Fruit fly (Drosophila melanogaster) whole organism, embryonic: ENCODE results near the gene Atg18b.

ENCODE experiments used
- CG11093 ChIP-seq: fragments of 200-800 bp; sonication (Bioruptor generic); IDR thresholded peaks from 3 replicates; pipeline ENCODE4 v1.3.6; 2022; ENCODE audit warnings: missing biosample characterization, missing genetic modification characterization
- CG13424 ChIP-seq: fragments of 200-800 bp; sonication (Bioruptor generic); optimal IDR thresholded peaks from 2 replicates; lab custom pipeline; 2019; ENCODE audit warnings: missing biosample characterization, mild to moderate bottlenecking, missing genetic modification characterization, moderate library complexity
- CG14441 ChIP-seq: fragments of 200-800 bp; sonication (Bioruptor generic); IDR thresholded peaks from 2 replicates; pipeline ENCODE4 v1.3.6; 2022; ENCODE audit warnings: missing biosample characterization, missing genetic modification characterization
- CG18476 ChIP-seq: fragments of 200-800 bp; sonication (Bioruptor generic); optimal IDR thresholded peaks from 2 replicates; lab custom pipeline; 2016; ENCODE audit warnings: missing biosample characterization, mild to moderate bottlenecking, missing genetic modification characterization
- CG43689 ChIP-seq: fragments of 200-800 bp; sonication (Bioruptor generic); IDR thresholded peaks from 2 replicates; pipeline ENCODE4 v1.3.6; 2022; ENCODE audit warnings: missing biosample characterization, missing genetic modification characterization
- CG9437 ChIP-seq: fragments of 200-800 bp; sonication (Bioruptor generic); optimal IDR thresholded peaks from 2 replicates; lab custom pipeline; 2018; ENCODE audit warnings: missing biosample characterization, mild to moderate bottlenecking, missing genetic modification characterization
- Ets65A ChIP-seq: fragments of 200-800 bp; sonication (Bioruptor generic); peaks from one replicate; lab custom pipeline; 2016; ENCODE audit warnings: missing biosample characterization, missing genetic modification characterization
- croc ChIP-seq: fragments of 200-800 bp; sonication (Bioruptor generic); conservative IDR thresholded peaks from 3 replicates; pipeline ENCODE4 v1.3.6; 2022; ENCODE audit warnings: missing biosample characterization, missing genetic modification characterization
- fru ChIP-seq: fragments of >200 bp; optimal IDR thresholded peaks from 2 replicates; lab custom pipeline; 2017
- nerfin-1 ChIP-seq: fragments of 200-800 bp; sonication (Bioruptor generic); optimal IDR thresholded peaks from 3 replicates; lab custom pipeline; 2019; ENCODE audit warnings: missing biosample characterization, mild to moderate bottlenecking, missing genetic modification characterization, moderate library complexity
- onecut ChIP-seq: fragments of 200-800 bp; sonication (Bioruptor generic); IDR thresholded peaks from 2 replicates; pipeline ENCODE4 v1.3.6; 2022; ENCODE audit warnings: missing biosample characterization, missing genetic modification characterization
- scrt ChIP-seq: fragments of 200-800 bp; sonication (Bioruptor generic); optimal IDR thresholded peaks from 2 replicates; lab custom pipeline; 2018; ENCODE audit warnings: missing biosample characterization, mild to moderate bottlenecking, missing genetic modification characterization, moderate library complexity
- unc-4 ChIP-seq: fragments of 200-800 bp; sonication (Bioruptor generic); IDR thresholded peaks from 2 replicates; pipeline ENCODE4 v1.3.6; 2022; ENCODE audit warnings: missing biosample characterization, missing genetic modification characterization; ENCODE audit not compliant: partially characterized antibody
- zen2 ChIP-seq: fragments of 200-800 bp; sonication (Bioruptor generic); IDR thresholded peaks from 3 replicates; pipeline ENCODE4 v1.3.6; 2022; ENCODE audit warnings: missing biosample characterization, missing genetic modification characterization; ENCODE audit not compliant: partially characterized antibody

dm6 chr2L:21200275-21200674 lies 20.1 kb downstream of the Atg18b start, which contains the start of gene CG31624:
- TF ChIP-seq Ets65A (GFP tag; lab: Kevin White, UChicago) = no peak
- no peak for TF ChIP-seq CG18476
- TF ChIP-seq nerfin-1 = no peak
- TF ChIP-seq CG9437 = no peak
- no peak for TF ChIP-seq zen2 (GFP tag; lab: Robert Waterston, UW)
- TF ChIP-seq CG11093 = no peak
- no peak for TF ChIP-seq CG14441 (GFP tag; lab: Robert Waterston, UW)
- no peak for TF ChIP-seq scrt (GFP tag; lab: Kevin White, UChicago)
- TF ChIP-seq CG43689 (GFP tag; lab: Robert Waterston, UW) = no peak
- TF ChIP-seq unc-4 = no peak
- no peak for TF ChIP-seq croc (GFP tag; lab: Robert Waterston, UW)
- TF ChIP-seq onecut (GFP tag; lab: Robert Waterston, UW) = no peak
- TF ChIP-seq fru = no peak
- TF ChIP-seq CG13424 (tag; lab: Kevin White, UChicago) = no peak
